Fruit fly (Drosophila melanogaster) whole organism, larva: Measurements from ENCODE around the gene CG14777.

Experiments used
- noc ChIP-seq: fragments of 200-800 bp; sonication (Bioruptor generic); optimal IDR thresholded peaks from 3 replicates; lab custom pipeline; 2019; ENCODE audit warnings: missing biosample characterization, mild to moderate bottlenecking, missing genetic modification characterization, moderate library complexity

The CG14777 gene

dm6 chrX:1480426-1480825 lies 14.5 kb downstream of the CG14777 start:
- TF ChIP-seq noc (tag; lab: Kevin White, UChicago), result no peak

- TF ChIP-seq noc (tag; lab: Kevin White, UChicago), result peak; percentile 59
Observed at dm6 chrX:1482840-1483518, 17.0 kb downstream of the CG14777 start, which contains the start of the genes sta and inc. Gene sta (minus strand): TSS chrX:1483413. Gene inc (plus strand): TSS chrX:1483479.

dm6 chrX:1507751-1508150 lies 41.8 kb downstream of the CG14777 start, which contains the start of gene Nmdar2:
Gene Nmdar2 (minus strand): TSS chrX:1507809.
- TF ChIP-seq noc (tag; lab: Kevin White, UChicago), result no peak

DNA sequence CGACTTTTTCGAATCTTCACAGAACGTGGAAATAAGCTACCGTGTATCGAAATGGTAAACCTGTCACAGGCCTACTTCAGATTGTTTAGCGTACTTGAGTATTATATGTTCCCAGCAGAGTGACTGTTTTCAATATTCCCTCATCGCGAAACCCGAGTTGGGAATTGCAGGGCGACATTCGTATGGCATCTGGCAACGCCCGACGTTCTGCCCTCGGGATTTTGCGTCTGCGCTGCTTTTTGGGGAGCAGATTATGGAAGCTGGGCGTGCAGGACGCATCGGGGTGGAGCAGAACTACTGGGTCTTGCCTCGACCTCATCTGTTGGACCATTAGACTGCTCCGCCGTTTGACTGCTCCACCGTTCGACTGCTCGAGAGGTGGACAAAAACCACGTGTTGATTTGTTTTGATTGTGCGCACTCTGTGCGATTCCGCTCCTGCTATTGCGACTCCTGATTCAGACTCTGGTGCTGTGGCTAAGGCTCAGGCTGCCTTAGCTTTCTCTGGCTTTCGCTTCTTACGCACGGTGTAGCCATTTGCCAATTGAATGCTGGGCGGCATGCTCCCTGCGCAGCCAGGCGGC lies 42.4 kb downstream of the CG14777 start:
- TF ChIP-seq noc (tag; lab: Kevin White, UChicago), result no peak

DNA sequence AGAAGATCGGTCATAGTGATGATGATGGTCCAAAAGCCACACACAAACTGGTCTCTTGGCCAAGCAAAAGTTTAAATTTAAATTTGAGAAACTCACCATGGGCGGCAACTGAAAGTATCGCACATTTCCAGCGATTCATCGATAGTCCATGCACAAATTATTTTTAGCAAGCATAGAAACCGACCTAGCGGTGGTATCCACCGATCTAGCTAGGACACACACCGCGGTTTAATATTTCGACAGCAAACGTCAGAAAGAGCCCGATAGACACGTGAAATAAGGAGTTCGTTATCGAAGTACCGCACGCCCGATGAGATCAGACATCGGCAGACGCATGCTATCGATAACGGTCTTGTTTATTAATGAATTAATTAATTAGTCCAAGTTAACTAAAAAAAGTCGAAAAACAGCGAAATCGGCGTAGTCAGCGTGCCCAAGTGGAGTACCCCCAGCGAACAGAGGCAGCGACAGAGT lies 46.9 kb downstream of the CG14777 start, which contains the start of gene CG14795:
Gene CG14795 (minus strand): TSS at position 51 of the 474 bp plus-strand sequence.
- no peak for TF ChIP-seq noc (tag; lab: Kevin White, UChicago)

dm6 chrX:1513865-1514264 lies 47.9 kb downstream of the CG14777 start:
- no peak for TF ChIP-seq noc (tag; lab: Kevin White, UChicago)

DNA sequence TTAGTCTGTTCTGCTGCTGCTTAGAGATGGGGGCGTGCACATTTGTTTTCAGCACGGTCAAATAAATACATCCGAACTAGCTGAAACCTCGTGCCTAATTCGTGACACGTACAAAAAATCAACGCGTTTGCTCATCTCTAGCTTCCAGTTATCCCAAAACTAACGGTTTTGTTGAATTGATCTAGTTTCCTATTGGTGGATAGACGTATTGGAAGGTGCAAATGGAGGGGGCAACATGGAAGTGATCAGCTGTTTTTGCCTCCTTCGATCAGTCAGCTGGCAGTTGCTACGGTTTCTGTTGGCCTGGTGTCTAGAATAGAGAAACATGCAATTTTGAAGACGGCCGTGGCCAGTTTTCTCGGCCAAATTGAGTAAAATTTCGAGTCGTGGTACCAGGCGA lies 51.7 kb downstream of the CG14777 start:
- TF ChIP-seq noc (tag; lab: Kevin White, UChicago), result no peak
